Worm (Caenorhabditis elegans) whole organism, L4 larva: ENCODE measurements around the gene fbxa-38.

Source experiments
- D1046.2 ChIP-seq: fragments of 200-800 bp; sonication (Bioruptor generic); IDR thresholded peaks from 2 replicates; pipeline ENCODE4 v1.3.6; 2022; ENCODE audit warnings: missing genetic modification characterization, missing compliant biosample characterization
- Y105C5A.15 ChIP-seq: fragments of 200-800 bp; sonication (Bioruptor generic); IDR thresholded peaks from 2 replicates; pipeline ENCODE4 v1.3.6; 2022; ENCODE audit warnings: missing genetic modification characterization, missing compliant biosample characterization
- Y5F2A.4 ChIP-seq: fragments of 200-800 bp; sonication (Bioruptor generic); optimal IDR thresholded peaks from 2 replicates; lab custom pipeline; 2018; ENCODE audit warnings: mild to moderate bottlenecking, missing genetic modification characterization, missing compliant biosample characterization
- Y75B8A.6 ChIP-seq: fragments of 200-800 bp; sonication (Bioruptor generic); IDR thresholded peaks from 2 replicates; pipeline ENCODE4 v1.3.6; 2022; ENCODE audit warnings: missing genetic modification reagents, missing genetic modification characterization, missing compliant biosample characterization
- ZK337.2 ChIP-seq: fragments of 200-800 bp; sonication (Bioruptor generic); IDR thresholded peaks from 2 replicates; pipeline ENCODE4 v1.3.6; 2022; ENCODE audit warnings: missing genetic modification reagents, missing genetic modification characterization, missing compliant biosample characterization
- aha-1 ChIP-seq: fragments of 150-350 bp; peaks from one replicate; lab custom pipeline; 2014; ENCODE audit warnings: missing biosample characterization, missing genetic modification characterization
- aly-2 ChIP-seq: sonication (generic microtip); optimal IDR thresholded peaks from 2 replicates; lab custom pipeline; 2018; ENCODE audit warnings: missing biosample characterization, missing genetic modification characterization
- ceh-32 ChIP-seq: sonication (generic microtip); optimal IDR thresholded peaks from 2 replicates; lab custom pipeline; 2016; ENCODE audit warnings: mild to moderate bottlenecking, missing genetic modification characterization, missing compliant biosample characterization; ENCODE audit not compliant: poor library complexity
- ceh-44 ChIP-seq: fragments of 200-800 bp; sonication (Bioruptor generic); IDR thresholded peaks from 2 replicates; pipeline ENCODE4 v1.3.6; 2022; ENCODE audit warnings: missing genetic modification reagents, missing genetic modification characterization, missing compliant biosample characterization
- ces-1 ChIP-seq: fragments of 150-350 bp; sonication (generic microtip); optimal IDR thresholded peaks from 4 replicates; lab custom pipeline; 2014; ENCODE audit warnings: missing biosample characterization, missing genetic modification reagents, missing genetic modification characterization
- daf-12 ChIP-seq: fragments of 150-350 bp; optimal IDR thresholded peaks from 2 replicates; lab custom pipeline; 2014; ENCODE audit warnings: missing biosample characterization, missing genetic modification reagents, missing genetic modification characterization
- dmd-6 ChIP-seq: fragments of 200-800 bp; sonication (Bioruptor generic); IDR thresholded peaks from 2 replicates; pipeline ENCODE4 v1.3.6; 2022; ENCODE audit warnings: missing genetic modification reagents, missing genetic modification characterization, missing compliant biosample characterization
- dmd-9 ChIP-seq: fragments of 200-800 bp; sonication (Bioruptor generic); IDR thresholded peaks from 2 replicates; pipeline ENCODE4 v1.3.6; 2022; ENCODE audit warnings: missing genetic modification reagents, missing genetic modification characterization, missing compliant biosample characterization
- fos-1 ChIP-seq: fragments of 150-350 bp; optimal IDR thresholded peaks from 2 replicates; lab custom pipeline; 2014; ENCODE audit warnings: missing biosample characterization, missing genetic modification characterization
- jun-1 ChIP-seq: fragments of 150-350 bp; optimal IDR thresholded peaks from 2 replicates; lab custom pipeline; 2014; ENCODE audit warnings: missing biosample characterization, missing genetic modification reagents, missing genetic modification characterization
- lim-7 ChIP-seq: fragments of 200-800 bp; sonication (Bioruptor generic); IDR thresholded peaks from 2 replicates; pipeline ENCODE4 v1.3.6; 2022; ENCODE audit warnings: missing genetic modification characterization, missing compliant biosample characterization
- lin-1 ChIP-seq: fragments of 200-800 bp; sonication (Bioruptor generic); IDR thresholded peaks from 2 replicates; pipeline ENCODE4 v1.3.6; 2022; ENCODE audit warnings: missing genetic modification reagents, missing genetic modification characterization, missing compliant biosample characterization
- lin-13 ChIP-seq: fragments of 150-350 bp; optimal IDR thresholded peaks from 2 replicates; lab custom pipeline; 2014; ENCODE audit warnings: missing biosample characterization, missing genetic modification reagents, missing genetic modification characterization
- lin-29 ChIP-seq: fragments of 200-800 bp; sonication (Bioruptor generic); IDR thresholded peaks from 2 replicates; pipeline ENCODE4 v1.3.6; 2022; ENCODE audit warnings: missing genetic modification reagents, missing genetic modification characterization, missing compliant biosample characterization
- madf-5 ChIP-seq, 2 experiments: fragments of 200-800 bp; sonication (Bioruptor generic); IDR thresholded peaks; 2 replicates each; pipeline ENCODE4 v1.3.6; 2022; ENCODE audit warnings: missing compliant biosample characterization in 2 of 2, missing genetic modification characterization in 2 of 2
- mdl-1 ChIP-seq, 2 experiments: fragments of 150-350 bp in 1 of 2; sonication (generic microtip) in 1 of 2; optimal IDR thresholded peaks; 2 replicates each; lab custom pipeline; 2014 to 2017; ENCODE audit warnings: missing biosample characterization in 2 of 2, missing genetic modification characterization in 2 of 2
- mxl-3 ChIP-seq: fragments of 200-800 bp; sonication (Bioruptor generic); optimal IDR thresholded peaks from 2 replicates; lab custom pipeline; 2018; ENCODE audit warnings: mild to moderate bottlenecking, missing genetic modification characterization, missing compliant biosample characterization
- nhr-10 ChIP-seq: fragments of 150-350 bp; optimal IDR thresholded peaks from 2 replicates; lab custom pipeline; 2014; ENCODE audit warnings: missing biosample characterization, missing genetic modification characterization
- nhr-102 ChIP-seq: sonication (generic microtip); optimal IDR thresholded peaks from 2 replicates; lab custom pipeline; 2016; ENCODE audit warnings: mild to moderate bottlenecking, missing genetic modification characterization, moderate library complexity, missing compliant biosample characterization
- nhr-111 ChIP-seq: fragments of 200-800 bp; sonication (Bioruptor generic); optimal IDR thresholded peaks from 2 replicates; lab custom pipeline; 2018; ENCODE audit warnings: mild to moderate bottlenecking, missing genetic modification characterization, missing compliant biosample characterization
- nhr-28 ChIP-seq: fragments of 150-350 bp; optimal IDR thresholded peaks from 2 replicates; lab custom pipeline; 2014; ENCODE audit warnings: missing biosample characterization, missing genetic modification characterization
- nhr-76 ChIP-seq: fragments of 150-350 bp; optimal IDR thresholded peaks from 2 replicates; lab custom pipeline; 2014; ENCODE audit warnings: missing biosample characterization, missing genetic modification characterization
- nhr-77 ChIP-seq: fragments of 150-350 bp; optimal IDR thresholded peaks from 2 replicates; lab custom pipeline; 2014; ENCODE audit warnings: missing biosample characterization, missing genetic modification characterization
- php-3 ChIP-seq: fragments of 200-800 bp; sonication (Bioruptor generic); IDR thresholded peaks from 2 replicates; pipeline ENCODE4 v1.3.6; 2022; ENCODE audit warnings: missing genetic modification reagents, missing genetic modification characterization, missing compliant biosample characterization
- pqm-1 ChIP-seq: sonication (generic microtip); optimal IDR thresholded peaks from 2 replicates; lab custom pipeline; 2017; ENCODE audit warnings: missing biosample characterization, missing genetic modification characterization
- saeg-2 ChIP-seq: fragments of 200-800 bp; sonication (Bioruptor generic); IDR thresholded peaks from 2 replicates; pipeline ENCODE4 v1.3.6; 2022; ENCODE audit warnings: missing genetic modification reagents, missing genetic modification characterization, missing compliant biosample characterization
- snpc-1.2 ChIP-seq: fragments of 200-800 bp; sonication (Bioruptor generic); IDR thresholded peaks from 2 replicates; pipeline ENCODE4 v1.3.6; 2022; ENCODE audit warnings: missing genetic modification reagents, missing genetic modification characterization, missing compliant biosample characterization
- spr-1 ChIP-seq: sonication (generic microtip); optimal IDR thresholded peaks from 2 replicates; lab custom pipeline; 2016; ENCODE audit warnings: mild to moderate bottlenecking, missing genetic modification characterization, missing compliant biosample characterization
- spr-3 ChIP-seq: fragments of 200-800 bp; sonication (Bioruptor generic); optimal IDR thresholded peaks from 2 replicates; lab custom pipeline; 2018; ENCODE audit warnings: mild to moderate bottlenecking, missing genetic modification characterization, missing compliant biosample characterization
- tag-97 ChIP-seq: fragments of 200-800 bp; sonication (Bioruptor generic); IDR thresholded peaks from 2 replicates; pipeline ENCODE4 v1.3.6; 2022; ENCODE audit warnings: missing genetic modification characterization, missing compliant biosample characterization
- unc-130 ChIP-seq: sonication (generic microtip); optimal IDR thresholded peaks from 2 replicates; lab custom pipeline; 2016; ENCODE audit warnings: missing genetic modification reagents, missing genetic modification characterization, missing compliant biosample characterization
- unc-62 ChIP-seq, 3 experiments: fragments of 150-350 bp in 1 of 3; sonication (generic microtip); optimal IDR thresholded peaks in 2 of 3; peaks in 1 of 3; 1 replicate in 1 of 3; 2 replicates in 2 of 3; lab custom pipeline; 2014 to 2017; ENCODE audit warnings: missing biosample characterization in 3 of 3, missing genetic modification characterization in 3 of 3, missing genetic modification reagents in 3 of 3, missing genotype in 1 of 3
- zip-11 ChIP-seq: fragments of 200-800 bp; sonication (Bioruptor generic); IDR thresholded peaks from 2 replicates; pipeline ENCODE4 v1.3.6; 2022; ENCODE audit warnings: missing genetic modification characterization, missing compliant biosample characterization
- zip-2 ChIP-seq: fragments of 150-350 bp; optimal IDR thresholded peaks from 2 replicates; lab custom pipeline; 2014; ENCODE audit warnings: missing biosample characterization, missing genetic modification characterization
- ztf-7 ChIP-seq: fragments of 150-350 bp; optimal IDR thresholded peaks from 2 replicates; lab custom pipeline; 2014; ENCODE audit warnings: missing biosample characterization, missing genetic modification characterization

Gene fbxa-38

DNA sequence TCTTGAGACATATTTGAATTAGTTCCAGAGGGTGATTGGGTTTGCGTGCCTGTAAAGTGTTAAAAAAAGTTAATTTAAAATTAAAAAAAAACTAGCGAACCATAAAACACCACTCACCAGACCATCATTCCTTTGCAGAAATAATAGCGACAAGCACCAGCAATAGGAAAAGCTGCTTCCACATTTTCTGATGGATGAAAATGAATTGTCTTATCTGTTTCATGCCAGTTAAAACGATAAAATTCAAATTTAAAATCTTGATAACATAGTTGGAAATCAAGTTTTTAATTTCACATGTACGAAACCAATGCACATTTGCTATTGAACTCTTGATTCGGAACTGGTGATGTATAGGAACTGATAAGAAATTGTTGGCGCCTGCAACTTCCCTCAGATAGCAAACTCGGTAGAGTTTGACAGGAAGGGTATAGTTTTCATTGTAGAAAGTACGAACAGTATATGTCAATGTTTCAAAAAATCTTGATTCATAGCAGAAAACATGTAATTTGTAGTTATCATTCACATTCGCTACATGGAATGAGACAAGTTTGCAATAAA lies 15.2 kb downstream of the fbxa-38 start, which contains the start of gene C39B5.10:
Gene C39B5.10 (minus strand): TSS at position 51 of the 558 bp plus-strand sequence.
- TF ChIP-seq mxl-3 (GFP tag; lab: Kevin White, UChicago) (peak; percentile 2), ceh-44 (no peak), pqm-1 (tag; lab: Kevin White, UChicago) (peak; percentile 89), nhr-111 (GFP tag; lab: Kevin White, UChicago) (no peak), nhr-76 (tag; lab: Kevin White, UChicago) (no peak), dmd-6 (GFP tag; lab: Robert Waterston, UW) (peak; percentile 55), nhr-102 (tag; lab: Kevin White, UChicago) (no peak), unc-62 (GFP tag; optimal IDR thresholded peaks at IDR 0.05 in 1 of 2; lab: Kevin White, UChicago) (peak in 1 of 2 experiments; percentile 66), unc-62 (tag; optimal IDR thresholded peaks at IDR 0.05; lab: Kevin White, UChicago) (no peak), fos-1 (tag; lab: Kevin White, UChicago) (no peak), saeg-2 (GFP tag; lab: Robert Waterston, UW) (no peak), nhr-28 (tag; lab: Kevin White, UChicago) (peak; percentile 39)

DNA sequence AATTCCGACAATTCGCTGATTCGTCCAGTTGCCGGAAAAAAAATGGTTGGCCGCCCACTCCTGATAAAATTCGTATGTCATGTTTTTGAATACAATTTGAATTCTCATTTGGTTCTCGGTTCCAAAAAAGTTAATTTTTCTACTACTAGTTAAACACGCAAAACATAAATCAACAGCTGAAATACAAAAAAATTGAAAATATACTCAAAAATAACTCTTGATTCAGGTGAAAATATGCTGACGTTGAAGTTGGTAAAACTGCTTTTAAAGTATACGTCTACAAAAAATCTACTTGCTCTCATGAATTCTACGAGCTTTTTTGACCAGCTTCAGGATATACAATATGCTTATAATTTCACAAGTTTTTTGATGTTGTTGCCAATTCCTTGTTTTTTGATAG lies 16.0 kb downstream of the fbxa-38 start, which contains the start of gene srz-56:
Gene srz-56 (plus strand): TSS at position 301 of the 400 bp plus-strand sequence.
- TF ChIP-seq nhr-77 (tag; lab: Kevin White, UChicago) (no peak), unc-130 (GFP tag; lab: Kevin White, UChicago) (no peak), Y5F2A.4 (no peak), daf-12 (tag; lab: Kevin White, UChicago) (no peak), tag-97 (no peak), zip-11 (GFP tag; lab: Robert Waterston, UW) (no peak), dmd-6 (GFP tag; lab: Robert Waterston, UW) (no peak), php-3 (GFP tag; lab: Robert Waterston, UW) (no peak), Y75B8A.6 (GFP tag; lab: Robert Waterston, UW) (no peak), spr-1 (tag; lab: Kevin White, UChicago) (no peak), lin-13 (GFP tag; lab: Kevin White, UChicago) (no peak), spr-3 (GFP tag; lab: Kevin White, UChicago) (no peak), nhr-10 (tag; lab: Kevin White, UChicago) (no peak), mxl-3 (GFP tag; lab: Kevin White, UChicago) (no peak), zip-2 (tag; lab: Kevin White, UChicago) (no peak), D1046.2 (GFP tag; lab: Robert Waterston, UW) (no peak), nhr-28 (tag; lab: Kevin White, UChicago) (no peak), aly-2 (tag; lab: Kevin White, UChicago) (no peak)
- TF ChIP-seq, all 104 proteins: peak for 0

DNA sequence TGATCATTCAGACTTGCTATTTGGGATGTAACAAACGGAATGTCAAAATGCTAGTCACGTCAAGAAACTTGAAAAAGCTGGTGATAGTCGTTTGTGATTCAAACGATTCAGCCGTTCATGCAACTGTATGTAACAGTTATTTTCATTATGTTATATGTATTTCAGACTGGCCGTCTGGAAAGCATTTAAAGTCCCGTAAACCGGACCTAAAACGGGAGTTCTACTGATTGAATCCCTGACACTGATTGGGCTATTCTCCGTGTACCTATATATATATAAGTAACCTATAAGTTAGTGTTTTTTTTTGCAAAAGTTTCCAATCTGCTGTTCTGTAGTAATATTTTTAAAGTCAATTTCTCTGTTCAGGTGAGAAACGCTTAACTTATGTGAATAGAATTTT lies 19.1 kb downstream of the fbxa-38 start:
- TF ChIP-seq daf-12 (tag; lab: Kevin White, UChicago), result no peak
- TF ChIP-seq aha-1, result peak; percentile 94
- TF ChIP-seq, all 104 proteins: peak for 1

DNA sequence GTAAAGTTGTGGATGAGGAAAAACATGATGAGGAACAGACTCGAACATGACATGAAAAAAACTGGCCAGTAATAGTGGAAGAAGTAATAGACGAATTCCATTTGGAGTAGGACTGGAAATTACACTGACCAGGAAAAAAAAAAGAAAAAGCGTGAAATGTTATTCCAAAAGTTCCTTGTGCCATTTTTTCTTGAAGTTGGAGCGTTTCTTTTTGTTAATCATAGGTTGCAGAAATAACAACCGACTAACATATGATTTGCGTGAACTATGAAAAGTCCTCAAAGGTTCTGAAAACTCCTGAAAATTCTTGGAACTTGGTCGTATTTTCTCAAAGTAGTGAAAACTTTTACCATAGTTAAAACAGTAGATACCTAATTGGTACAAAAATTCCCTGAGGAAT lies 21.3 kb downstream of the fbxa-38 start, which contains the start of gene srd-67:
Gene srd-67 (minus strand): TSS at position 101 of the 400 bp plus-strand sequence.
- TF ChIP-seq aha-1 (peak; percentile 14), ceh-32 (no peak)

DNA sequence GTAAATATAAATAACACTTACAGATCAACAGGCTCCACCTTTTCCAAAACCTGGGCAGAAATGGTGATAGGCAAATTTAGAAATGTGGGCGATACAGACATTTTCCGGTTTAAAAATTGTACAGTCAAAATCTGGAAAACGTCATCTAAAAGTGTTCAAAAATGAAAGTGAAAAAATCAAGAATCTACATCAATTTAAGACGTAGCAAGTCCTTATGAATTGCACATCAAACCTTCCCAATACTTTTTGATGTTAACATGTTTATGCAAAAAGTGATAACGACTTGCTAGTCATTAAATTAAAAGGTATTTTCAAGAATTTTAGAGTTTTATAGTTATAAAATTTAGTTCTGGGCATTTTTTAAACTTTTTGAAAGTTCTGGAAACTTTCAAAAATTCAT lies 26.9 kb downstream of the fbxa-38 start, which contains the start of gene fbxa-7:
Gene fbxa-7 (minus strand): TSS at position 101 of the 400 bp plus-strand sequence.
- no peak for TF ChIP-seq ces-1 (GFP tag; lab: Kevin White, UChicago)
- TF ChIP-seq madf-5 (GFP tag; IDR thresholded peaks at IDR 0.05; lab: Robert Waterston, UW), result no peak
- no peak for TF ChIP-seq Y105C5A.15
- no peak for TF ChIP-seq ZK337.2 (GFP tag; lab: Robert Waterston, UW)
- no peak for TF ChIP-seq jun-1 (tag; lab: Kevin White, UChicago)
- no peak for TF ChIP-seq dmd-9
- no peak for TF ChIP-seq ztf-7
- no peak for TF ChIP-seq lin-29
- no peak for TF ChIP-seq snpc-1.2
- TF ChIP-seq lim-7 (GFP tag; lab: Robert Waterston, UW), result no peak
- no peak for TF ChIP-seq mdl-1 (tag; optimal IDR thresholded peaks at IDR 0.05; lab: Kevin White, UChicago)
- TF ChIP-seq nhr-111 (GFP tag; lab: Kevin White, UChicago), result no peak
- TF ChIP-seq lin-1 (GFP tag; lab: Robert Waterston, UW), result no peak
